Worm (Caenorhabditis elegans) whole organism, mixed stage, embryonic: Measurements from ENCODE around the gene gvd-1.
"Not testable (repeated sequence)": the region's sequence is repeated elsewhere in the genome, so short reads cannot be mapped to it uniquely, and the experiment has no call there.

ENCODE experiments used
- ceh-39 ChIP-seq: fragments of 150-350 bp; optimal IDR thresholded peaks from 2 replicates; lab custom pipeline; 2014; ENCODE audit warnings: missing biosample characterization, missing genetic modification characterization
- elt-1 ChIP-seq: sonication (generic microtip); optimal IDR thresholded peaks from 2 replicates; lab custom pipeline; 2017; ENCODE audit warnings: missing genetic modification characterization, mild to moderate bottlenecking, missing compliant biosample characterization, antibody characterized with exemption, moderate library complexity, borderline replicate concordance; ENCODE audit not compliant: insufficient read depth
- elt-3 ChIP-seq: fragments of 150-350 bp; optimal IDR thresholded peaks from 2 replicates; lab custom pipeline; 2014; ENCODE audit warnings: missing biosample characterization, missing genetic modification characterization
- lin-13 ChIP-seq: fragments of 150-350 bp; optimal IDR thresholded peaks from 2 replicates; lab custom pipeline; 2014; ENCODE audit warnings: missing biosample characterization, missing genetic modification characterization
- lsy-2 ChIP-seq: fragments of 150-350 bp; optimal IDR thresholded peaks from 2 replicates; lab custom pipeline; 2014; ENCODE audit warnings: missing biosample characterization, missing genetic modification characterization
- mls-2 ChIP-seq: sonication (generic microtip); optimal IDR thresholded peaks from 2 replicates; lab custom pipeline; 2016; ENCODE audit warnings: mild to moderate bottlenecking, missing genetic modification characterization, moderate library complexity, missing compliant biosample characterization
- nhr-2 ChIP-seq: fragments of 150-350 bp; optimal IDR thresholded peaks from 2 replicates; lab custom pipeline; 2014; ENCODE audit warnings: missing biosample characterization, missing genetic modification characterization
- nhr-237 ChIP-seq: fragments of 150-350 bp; optimal IDR thresholded peaks from 2 replicates; lab custom pipeline; 2014; ENCODE audit warnings: missing biosample characterization, missing genetic modification characterization
- unc-39 ChIP-seq: fragments of 150-350 bp; optimal IDR thresholded peaks from 2 replicates; lab custom pipeline; 2014; ENCODE audit warnings: missing biosample characterization, missing genetic modification characterization

DNA sequence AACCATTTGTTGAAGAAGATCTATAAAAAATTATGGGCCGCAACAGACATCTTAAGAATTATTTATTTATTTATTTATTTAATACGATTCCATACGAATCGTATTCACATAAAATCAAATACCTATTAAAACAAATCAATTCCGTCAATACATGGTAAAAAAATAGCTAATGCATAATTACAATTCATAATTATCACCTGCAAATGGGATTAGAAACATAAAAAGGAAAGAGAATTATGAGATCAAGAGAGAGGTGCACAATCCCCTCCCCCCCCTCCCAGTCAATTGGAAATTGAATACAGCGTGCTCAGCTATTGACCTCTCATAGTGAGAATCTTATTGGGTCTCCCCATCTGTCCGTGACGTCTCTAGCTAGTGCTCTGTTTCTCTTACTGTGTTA is 16.6 kb downstream of the gvd-1 start, which contains the start of gene C24H12.1:
- TF ChIP-seq ceh-39 (tag; lab: Kevin White, UChicago); lin-13 (tag; lab: Kevin White, UChicago); elt-3 (tag; lab: Kevin White, UChicago); mls-2 (tag; lab: Kevin White, UChicago); nhr-2 (tag; lab: Kevin White, UChicago); lsy-2 (tag; lab: Kevin White, UChicago); nhr-237 (tag; lab: Kevin White, UChicago); unc-39; elt-1 (tag; lab: Kevin White, UChicago): not testable (repeated sequence)
